Fruit fly (Drosophila melanogaster) S2 (cell line): ENCODE results near the gene Aldh.

Experiments used
- CG8478 ChIP-seq: fragments of >200 bp; optimal IDR thresholded peaks from 2 replicates; lab custom pipeline; 2018
- CTCF ChIP-seq, 2 experiments: fragments of >200 bp; optimal IDR thresholded peaks; 2 replicates each; lab custom pipeline; 2018

Gene Aldh

DNA sequence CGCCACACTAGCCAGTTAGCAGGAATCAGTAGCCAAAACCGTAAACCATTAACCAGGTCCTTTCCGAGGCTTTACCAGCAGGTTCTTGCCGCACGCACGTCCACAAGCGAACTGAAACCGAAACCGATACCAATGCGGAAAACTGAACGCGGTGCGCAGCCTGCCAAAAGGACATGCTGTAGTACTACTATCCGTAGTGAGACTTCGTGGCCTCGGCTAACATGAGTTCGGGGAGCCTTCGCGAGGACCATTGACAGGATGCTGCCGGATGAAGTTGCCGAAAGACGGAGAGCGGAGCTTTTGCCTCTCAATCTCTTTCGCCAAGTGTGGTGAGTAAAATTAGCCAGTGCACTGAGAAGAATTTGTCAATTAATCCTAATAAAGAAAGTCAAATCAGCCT, 27.9 kb downstream of the Aldh start, which contains the start of gene Shawl:
Gene Shawl (minus strand): TSS at position 104 of the 400 bp plus-strand sequence.
- TF ChIP-seq CG8478 (lab: Kevin White, UChicago) (no peak), CTCF (optimal IDR thresholded peaks at IDR 0.05; lab: Kevin White, UChicago) (no peak)

DNA sequence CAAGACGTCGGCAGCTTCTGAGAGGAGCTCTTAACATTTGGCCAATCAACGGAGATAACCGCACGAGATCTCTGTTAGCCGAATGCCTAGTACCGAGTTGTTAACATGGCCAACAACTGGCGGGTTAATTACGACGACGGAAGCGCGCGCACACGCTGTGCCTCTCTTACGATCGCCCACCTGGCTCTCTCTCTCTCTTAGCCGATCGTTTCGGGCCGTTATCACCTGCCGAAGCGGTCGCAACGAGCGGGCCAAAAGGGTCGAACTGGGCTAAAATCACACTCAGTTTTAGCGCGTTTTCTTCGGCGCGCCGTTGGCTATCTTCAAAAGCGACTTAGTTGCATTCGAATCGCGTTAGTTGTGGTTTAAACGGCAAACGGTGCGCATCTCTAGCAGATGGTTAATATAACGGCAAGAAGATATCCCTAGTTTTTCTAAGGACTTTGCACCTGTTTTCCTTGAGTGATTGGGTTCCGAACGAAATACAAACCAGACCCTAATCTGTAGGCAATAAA, 29.1 kb downstream of the Aldh start, which contains the start of gene Mco1:
Gene Mco1 (plus strand): TSS at position 345 of the 515 bp plus-strand sequence.
- no peak for TF ChIP-seq CG8478 (lab: Kevin White, UChicago)
- no peak for TF ChIP-seq CTCF (optimal IDR thresholded peaks at IDR 0.05; lab: Kevin White, UChicago)

DNA sequence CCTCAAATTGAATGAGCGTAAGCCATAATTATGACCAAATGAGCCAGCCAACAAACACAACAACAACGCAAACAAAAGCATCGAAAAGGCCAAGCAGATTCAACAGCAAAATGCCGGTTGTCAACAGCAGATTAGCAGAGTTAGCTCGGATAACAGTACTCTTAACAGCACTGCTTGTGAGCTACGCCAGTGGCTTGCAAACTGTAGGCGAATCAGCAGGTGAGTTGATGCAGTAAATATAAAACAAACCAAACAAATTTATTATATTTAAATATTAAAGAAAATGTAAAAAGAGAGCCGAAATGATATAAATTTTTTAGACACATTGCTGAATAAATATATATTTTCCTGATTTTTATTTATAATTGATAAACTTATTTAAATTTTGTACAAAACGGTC, 33.5 kb downstream of the Aldh start:
- no peak for TF ChIP-seq CG8478 (lab: Kevin White, UChicago)
- no peak for TF ChIP-seq CTCF (optimal IDR thresholded peaks at IDR 0.05; lab: Kevin White, UChicago)

DNA sequence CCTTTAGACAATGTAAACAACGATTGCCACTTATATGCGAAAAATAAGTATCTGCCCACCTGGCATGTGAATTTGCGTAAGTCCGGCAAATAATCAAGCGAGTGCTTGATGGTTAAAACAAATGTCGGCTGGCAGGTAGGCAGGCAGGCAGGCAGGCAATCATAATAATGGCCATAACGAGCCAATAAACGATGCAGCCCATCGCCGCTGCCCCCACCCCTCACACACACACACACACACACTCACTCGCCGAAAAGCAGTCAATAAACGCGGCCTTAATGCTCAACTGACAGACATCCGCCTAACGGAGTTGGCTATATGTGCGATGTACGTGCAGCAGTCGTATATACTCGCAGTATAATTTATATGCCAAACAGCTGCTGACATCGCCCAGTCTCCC, 34.1 kb downstream of the Aldh start:
- TF ChIP-seq CTCF (optimal IDR thresholded peaks at IDR 0.05; lab: Kevin White, UChicago), result no peak
- no peak for TF ChIP-seq CG8478 (lab: Kevin White, UChicago)

DNA sequence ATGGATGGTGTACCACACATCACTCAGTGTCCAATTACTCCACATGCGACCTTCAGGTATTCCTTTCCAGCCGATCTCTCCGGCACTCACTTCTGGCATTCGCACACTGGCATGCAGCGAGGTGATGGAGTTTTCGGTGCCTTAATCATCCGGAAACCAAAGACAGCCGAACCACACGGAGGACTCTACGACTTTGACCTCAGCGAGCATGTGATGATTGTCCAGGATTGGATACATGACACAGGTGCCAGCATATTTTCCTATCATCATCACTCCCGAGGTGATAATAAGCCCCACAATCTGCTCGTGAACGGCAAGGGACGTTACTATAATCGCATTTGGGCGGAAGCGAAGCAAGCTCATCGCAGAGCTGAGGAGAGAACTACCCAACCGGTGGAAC, 37.0 kb downstream of the Aldh start:
- TF ChIP-seq CTCF (optimal IDR thresholded peaks at IDR 0.05; lab: Kevin White, UChicago), result no peak
- no peak for TF ChIP-seq CG8478 (lab: Kevin White, UChicago)

DNA sequence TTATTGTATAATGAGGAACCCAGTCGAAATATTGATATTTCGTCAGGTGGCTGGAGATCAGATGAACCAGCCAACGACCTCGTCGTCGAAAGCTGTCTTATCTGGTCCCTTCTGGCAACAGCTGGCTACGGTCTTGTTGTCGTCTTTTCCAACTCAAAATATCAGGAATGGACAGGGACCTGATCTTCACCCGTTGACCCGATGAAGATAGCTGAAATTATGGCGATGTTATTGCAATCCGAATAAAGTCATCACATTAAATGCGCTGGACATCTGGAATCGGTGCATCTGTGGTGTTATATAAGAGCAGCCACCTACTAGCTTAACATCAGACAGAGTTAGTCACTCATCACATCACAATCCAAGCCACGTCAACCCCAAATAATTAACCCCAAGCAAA, 39.3 kb downstream of the Aldh start, which contains the start of gene Fbp2:
Gene Fbp2 (plus strand): TSS at position 251 of the 400 bp plus-strand sequence.
- TF ChIP-seq CG8478 (lab: Kevin White, UChicago), result no peak
- no peak for TF ChIP-seq CTCF (optimal IDR thresholded peaks at IDR 0.05; lab: Kevin White, UChicago)

DNA sequence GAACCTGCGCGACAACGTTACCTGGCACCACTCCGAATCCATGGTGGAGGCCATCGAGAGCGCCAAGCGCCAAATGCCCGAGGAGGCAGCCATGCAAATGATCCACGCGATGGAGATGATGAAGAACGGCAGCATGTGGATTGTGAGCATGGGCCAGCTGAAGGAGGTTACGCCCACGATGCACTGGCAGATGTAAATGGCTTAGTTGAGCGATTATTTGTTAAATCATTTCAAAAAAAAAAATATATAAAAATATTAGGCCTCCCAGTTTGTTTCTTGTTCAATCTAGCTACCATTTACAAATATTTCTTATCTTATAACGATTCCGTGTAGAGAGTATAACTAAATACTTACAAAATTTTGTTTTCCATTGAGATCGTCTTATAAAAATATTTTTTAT, 40.4 kb downstream of the Aldh start, which contains the start of gene CG42847:
Gene CG42847 (plus strand): TSS at position 301 of the 400 bp plus-strand sequence.
- TF ChIP-seq CG8478 (lab: Kevin White, UChicago) (no peak), CTCF (optimal IDR thresholded peaks at IDR 0.05; lab: Kevin White, UChicago) (no peak)

DNA sequence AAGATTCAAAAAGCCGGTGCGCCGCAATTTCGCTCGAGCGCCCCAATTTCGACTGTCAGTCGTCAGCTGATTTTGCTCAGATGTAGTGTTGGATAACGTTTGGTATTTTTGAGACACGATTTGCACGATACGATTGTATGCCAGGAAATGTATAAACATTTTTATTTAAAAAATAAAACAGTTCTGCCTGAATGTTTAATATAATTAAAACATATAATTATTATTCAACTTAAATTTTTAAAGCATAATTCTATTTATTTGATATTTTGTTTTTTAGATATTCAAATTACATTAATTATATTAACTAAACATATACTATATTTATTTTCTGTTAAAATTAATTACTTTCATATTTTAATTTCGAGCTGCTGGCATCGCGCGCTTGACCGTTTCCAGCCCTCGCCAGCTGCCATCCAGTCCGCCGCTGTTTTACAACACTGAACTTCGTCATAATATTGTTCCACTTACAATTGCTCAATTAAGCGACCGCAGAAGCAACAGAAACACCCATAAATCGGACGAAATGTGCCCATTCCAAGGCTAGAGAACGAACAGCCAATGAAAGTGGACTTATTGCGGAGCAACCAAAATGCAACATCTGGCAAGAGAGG, 43.9 kb downstream of the Aldh start, which contains the start of the genes FucTB and scat:
Gene FucTB (minus strand): TSS at position 61 of the 611 bp plus-strand sequence.
Gene scat (plus strand): TSS at position 414 of the 611 bp plus-strand sequence.
- TF ChIP-seq CG8478 (lab: Kevin White, UChicago), result no peak
- TF ChIP-seq CTCF (optimal IDR thresholded peaks at IDR 0.05; lab: Kevin White, UChicago), result no peak

DNA sequence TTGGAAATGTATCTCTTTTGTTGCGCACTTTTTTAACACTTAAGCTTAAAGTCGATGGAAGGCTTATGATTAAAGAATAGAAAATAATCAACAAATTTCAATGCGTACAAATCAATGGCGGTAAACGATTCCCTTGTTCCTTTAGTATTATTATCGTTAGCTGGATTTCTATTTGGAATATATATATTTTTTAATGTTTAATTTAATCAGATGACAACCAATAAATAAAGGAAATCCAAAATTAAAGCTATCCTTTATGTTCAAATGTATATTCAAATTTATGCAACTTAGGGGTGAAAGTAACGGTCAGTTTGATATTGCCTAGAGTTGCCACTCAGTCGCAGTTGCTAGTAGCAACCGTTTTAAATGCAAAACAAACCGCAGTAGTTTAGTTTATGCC, 47.9 kb downstream of the Aldh start, which contains the start of gene CG3769:
Gene CG3769 (plus strand): TSS at position 301 of the 400 bp plus-strand sequence.
- TF ChIP-seq CG8478 (lab: Kevin White, UChicago) (no peak), CTCF (optimal IDR thresholded peaks at IDR 0.05; lab: Kevin White, UChicago) (no peak)

DNA sequence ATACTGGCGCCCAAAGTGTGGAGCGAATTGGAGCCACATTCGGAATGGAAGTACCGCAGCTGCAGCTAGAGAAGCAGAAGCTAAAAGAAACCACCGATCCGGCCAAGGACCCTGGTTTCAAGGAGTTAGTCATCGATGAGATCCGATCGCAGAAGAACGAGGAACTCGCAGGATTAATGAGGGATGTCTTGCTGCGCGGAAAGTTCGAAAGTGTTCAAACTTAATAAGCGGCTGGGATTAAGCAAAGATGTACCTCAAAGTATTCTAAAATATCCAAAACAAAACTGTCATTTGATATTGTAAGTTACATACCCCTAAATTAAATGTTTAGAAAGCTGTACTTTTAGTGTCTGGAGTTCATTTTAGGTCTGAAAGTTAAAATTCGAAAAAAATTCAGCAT, 49.3 kb downstream of the Aldh start, which contains the start of gene RpS28-like:
Gene RpS28-like (plus strand): TSS at position 301 of the 400 bp plus-strand sequence.
- TF ChIP-seq CTCF (optimal IDR thresholded peaks at IDR 0.05; lab: Kevin White, UChicago) (no peak), CG8478 (lab: Kevin White, UChicago) (no peak)

DNA sequence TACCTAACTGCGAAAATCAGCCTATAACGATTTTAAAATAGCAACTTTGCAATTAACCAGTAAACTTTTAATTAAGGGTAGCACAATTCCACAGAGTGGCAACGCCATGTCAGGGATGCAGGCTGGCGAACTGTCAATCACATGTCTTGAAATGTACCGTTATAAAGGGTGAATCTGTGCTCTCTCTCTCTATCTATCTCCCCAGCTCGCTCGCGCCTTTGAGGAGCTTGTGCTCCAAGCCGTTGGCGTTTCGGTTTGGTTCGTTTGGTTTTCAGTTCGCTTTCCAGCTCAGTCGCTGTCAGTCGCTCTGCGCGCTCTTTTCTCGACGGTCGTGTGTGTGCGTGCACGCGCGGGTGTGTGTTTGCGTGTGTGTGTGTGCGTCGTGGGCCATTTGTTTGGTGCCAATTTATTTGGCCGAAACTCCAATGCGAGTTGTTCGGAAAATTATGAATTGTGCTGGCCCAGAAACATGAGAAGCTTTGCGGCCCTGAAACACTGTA, 50.1 kb downstream of the Aldh start, which contains the start of gene numb:
Gene numb (plus strand): TSS at position 254 of the 500 bp plus-strand sequence.
- TF ChIP-seq CTCF (optimal IDR thresholded peaks at IDR 0.05; lab: Kevin White, UChicago), result no peak
- no peak for TF ChIP-seq CG8478 (lab: Kevin White, UChicago)

DNA sequence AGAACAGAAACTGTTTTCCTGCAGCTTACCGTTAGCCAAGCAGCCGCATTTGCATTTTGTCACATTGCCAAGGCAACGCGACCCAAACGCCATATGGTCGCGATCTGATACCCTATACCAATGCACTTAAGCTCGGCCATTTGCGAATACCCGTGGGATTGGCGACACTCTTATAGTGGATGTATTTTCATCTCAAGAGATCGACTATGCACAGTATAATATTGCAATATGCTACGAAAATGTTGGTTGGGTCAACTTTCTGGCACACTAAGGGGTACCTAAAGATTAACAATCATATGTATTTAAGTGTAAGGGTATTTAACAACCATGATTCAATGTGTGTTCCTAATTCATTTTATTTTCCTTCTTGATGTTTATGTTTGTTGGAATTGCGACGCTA, 51.0 kb downstream of the Aldh start:
- no peak for TF ChIP-seq CG8478 (lab: Kevin White, UChicago)
- TF ChIP-seq CTCF (optimal IDR thresholded peaks at IDR 0.05; lab: Kevin White, UChicago), result no peak

DNA sequence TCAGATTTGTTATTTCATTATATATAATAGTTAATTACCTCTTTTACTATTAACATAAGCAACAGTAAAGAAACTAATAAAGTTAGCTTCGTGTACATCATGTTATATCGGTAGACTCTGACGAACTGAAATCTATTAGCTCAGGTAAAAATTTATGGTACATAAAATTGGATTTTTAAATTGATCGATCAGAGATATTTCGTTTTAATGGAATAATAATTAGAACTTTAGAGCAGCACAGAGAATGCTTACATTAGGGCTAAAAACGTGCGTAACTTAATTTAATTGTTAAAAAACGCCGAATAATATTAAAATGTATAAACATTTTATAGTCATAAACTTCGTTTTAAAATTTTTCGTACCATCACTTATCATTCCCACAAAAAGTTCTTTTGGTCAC, 53.5 kb downstream of the Aldh start, which contains the start of gene CG33723:
Gene CG33723 (minus strand): TSS at position 101 of the 400 bp plus-strand sequence.
- TF ChIP-seq CTCF (optimal IDR thresholded peaks at IDR 0.05; lab: Kevin White, UChicago), result no peak
